Worm (Caenorhabditis elegans): ENCODE measurements around the gene T25B2.4.
A peak's percentile ranks its signal among the peaks of the same experiment; 100 is the strongest.

T25B2.4 gene

DNA sequence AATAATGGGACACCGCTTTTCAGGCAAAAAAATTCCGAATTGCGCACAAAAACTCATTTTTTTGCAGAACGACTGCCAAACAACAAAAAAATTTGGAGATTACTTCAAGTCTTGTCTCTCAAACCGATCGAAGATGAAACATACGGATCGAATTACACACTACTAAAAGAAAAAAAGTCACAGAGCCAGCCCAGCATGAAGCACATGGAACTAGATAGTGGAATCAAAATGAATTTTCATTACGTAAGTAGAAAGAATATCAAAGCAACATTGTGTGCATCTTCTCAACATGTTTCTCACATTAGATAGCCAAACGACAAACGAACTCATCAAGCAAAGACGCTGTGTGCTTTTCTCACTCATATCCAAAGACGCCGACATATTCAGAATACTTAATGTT is 43.1 kb downstream of the T25B2.4 start:
- TF ChIP-seq elt-3 (tag; optimal IDR thresholded peaks at IDR 0.05) (no peak), ceh-39 (tag; optimal IDR thresholded peaks at IDR 0.05) (no peak)

DNA sequence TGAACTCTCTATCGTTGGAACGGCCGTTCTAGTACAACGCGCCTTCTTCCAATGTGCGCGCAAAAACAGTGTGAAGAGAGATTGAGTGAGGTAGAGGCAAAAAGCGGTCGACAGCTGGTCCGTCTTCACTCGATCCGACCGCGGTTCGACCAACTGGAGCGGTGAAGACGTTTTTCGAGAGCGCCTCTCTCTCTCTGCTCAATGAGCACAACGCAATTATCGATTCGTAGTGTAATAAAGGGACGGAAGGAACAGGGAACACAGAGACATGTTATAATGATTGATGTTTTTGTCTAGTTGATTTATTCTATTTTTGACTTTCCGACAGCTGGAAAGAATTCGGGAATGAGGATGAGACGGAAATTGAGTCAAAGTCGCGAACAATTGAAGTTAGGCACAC is 46.8 kb downstream of the T25B2.4 start:
- TF ChIP-seq ces-1 (GFP tag; optimal IDR thresholded peaks at IDR 0.05) (no peak), elt-1 (tag; optimal IDR thresholded peaks at IDR 0.05; ENCODE audit: borderline replicate concordance, insufficient read depth) (no peak), nhr-12 (tag; optimal IDR thresholded peaks at IDR 0.05) (no peak), unc-62 (GFP tag; optimal IDR thresholded peaks at IDR 0.05) (peak; percentile 96), tbx-8 (GFP tag; optimal IDR thresholded peaks at IDR 0.05) (no peak), snpc-4 (tag; optimal IDR thresholded peaks at IDR 0.05) (no peak), unc-39 (tag; optimal IDR thresholded peaks at IDR 0.05) (no peak), ceh-43 (GFP tag; optimal IDR thresholded peaks at IDR 0.05) (no peak), ceh-39 (tag; optimal IDR thresholded peaks at IDR 0.05) (no peak), nhr-28 (tag; optimal IDR thresholded peaks at IDR 0.05) (no peak), hlh-1 (tag; optimal IDR thresholded peaks at IDR 0.05) (peak; percentile 93), cnd-1 (tag; optimal IDR thresholded peaks at IDR 0.05) (peak; percentile 82), bed-3 (GFP tag; optimal IDR thresholded peaks at IDR 0.05) (no peak), nhr-237 (tag; optimal IDR thresholded peaks at IDR 0.05) (no peak), nhr-76 (tag; optimal IDR thresholded peaks at IDR 0.05) (no peak), ztf-11 (tag; optimal IDR thresholded peaks at IDR 0.05) (no peak), unc-120 (tag; optimal IDR thresholded peaks at IDR 0.05; ENCODE audit: poor library complexity, severe bottlenecking) (peak; percentile 72), elt-3 (tag; optimal IDR thresholded peaks at IDR 0.05) (no peak), mep-1 (tag; optimal IDR thresholded peaks at IDR 0.05) (no peak), zip-8 (tag; optimal IDR thresholded peaks at IDR 0.05) (no peak), lin-13 (tag; optimal IDR thresholded peaks at IDR 0.05) (peak; percentile 28), nhr-2 (tag; optimal IDR thresholded peaks at IDR 0.05) (no peak), mab-5 (tag; optimal IDR thresholded peaks at IDR 0.05) (peak; percentile 82), drap-1 (GFP tag; optimal IDR thresholded peaks at IDR 0.05) (no peak), ham-2 (GFP tag; optimal IDR thresholded peaks at IDR 0.05) (no peak), blmp-1 (tag; optimal IDR thresholded peaks at IDR 0.05) (no peak), pha-4 (tag; optimal IDR thresholded peaks at IDR 0.05) (no peak), mls-2 (tag; optimal IDR thresholded peaks at IDR 0.05) (no peak), flh-1 (GFP tag; optimal IDR thresholded peaks at IDR 0.05) (no peak), lin-32 (GFP tag; optimal IDR thresholded peaks at IDR 0.05) (peak; percentile 28)
